Fruit fly (Drosophila melanogaster) whole organism, embryonic: ENCODE data around the gene CG32147.

ENCODE experiments used
- CG11085 ChIP-seq: fragments of 200-800 bp; sonication (Bioruptor generic); IDR thresholded peaks from 2 replicates; pipeline ENCODE4 v1.3.6; 2022; ENCODE audit warnings: missing biosample characterization, missing genetic modification characterization
- CG14667 ChIP-seq: fragments of 200-800 bp; sonication (Bioruptor generic); IDR thresholded peaks from 2 replicates; pipeline ENCODE4 v1.3.6; 2022; ENCODE audit warnings: missing biosample characterization, missing genetic modification characterization
- CTCF ChIP-seq: fragments of 200-800 bp; sonication (Bioruptor generic); optimal IDR thresholded peaks from 2 replicates; lab custom pipeline; 2017; ENCODE audit warnings: missing biosample characterization, mild to moderate bottlenecking, missing genetic modification characterization, moderate library complexity
- ap ChIP-seq: fragments of 200-800 bp; sonication (Bioruptor generic); IDR thresholded peaks from 2 replicates; pipeline ENCODE4 v1.3.6; 2022; ENCODE audit warnings: missing biosample characterization, missing genetic modification characterization
- bab2 ChIP-seq: fragments of 200-800 bp; sonication (Bioruptor generic); optimal IDR thresholded peaks from 2 replicates; lab custom pipeline; 2016; ENCODE audit warnings: missing biosample characterization, missing genetic modification characterization
- br ChIP-seq: fragments of >200 bp; optimal IDR thresholded peaks from 2 replicates; lab custom pipeline; 2017
- lola ChIP-seq, 3 experiments: fragments of >200 bp in 2 of 3; fragments of 200-800 bp in 1 of 3; sonication (Bioruptor generic) in 1 of 3; optimal IDR thresholded peaks; 2 replicates each; lab custom pipeline; 2017 to 2019; ENCODE audit warnings: missing biosample characterization in 3 of 3, missing genetic modification characterization in 3 of 3, mild to moderate bottlenecking in 1 of 3, moderate library complexity in 1 of 3
- zen2 ChIP-seq: fragments of 200-800 bp; sonication (Bioruptor generic); IDR thresholded peaks from 3 replicates; pipeline ENCODE4 v1.3.6; 2022; ENCODE audit warnings: missing biosample characterization, missing genetic modification characterization; ENCODE audit not compliant: partially characterized antibody

DNA sequence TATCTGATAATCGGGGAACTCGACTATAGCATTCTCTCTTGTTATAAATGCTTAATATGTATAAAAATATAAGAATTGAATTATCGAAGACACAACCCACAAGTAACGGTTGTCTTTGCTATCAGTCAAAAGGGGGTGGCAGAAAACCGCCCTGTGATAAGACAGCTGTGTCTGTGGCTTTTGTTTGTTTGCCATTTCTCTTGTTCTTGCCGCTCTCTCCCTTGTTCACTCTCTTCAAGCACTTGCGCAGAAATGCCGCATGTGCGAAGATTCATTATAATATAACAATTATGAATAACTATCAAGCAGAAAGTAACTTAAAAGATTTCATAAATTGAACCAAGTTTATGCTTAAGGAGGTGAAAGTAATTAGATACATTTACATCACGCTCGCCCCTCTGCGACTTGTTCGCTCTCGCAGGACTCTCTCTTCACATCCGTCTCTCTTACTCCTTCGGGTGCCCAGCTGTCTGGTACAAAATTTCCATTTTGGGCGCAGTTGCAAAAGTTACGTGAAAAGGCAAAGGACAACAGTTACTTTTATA lies 2.9 kb upstream of the CG32147 start, which contains the start of gene FucTA:
- TF ChIP-seq br (lab: Kevin White, UChicago) (no peak), zen2 (GFP tag; lab: Robert Waterston, UW) (no peak), CG14667 (GFP tag; lab: Robert Waterston, UW) (no peak), bab2 (GFP tag; lab: Kevin White, UChicago) (no peak), CTCF (GFP tag; lab: Kevin White, UChicago) (no peak), CG11085 (no peak), lola (GFP tag; optimal IDR thresholded peaks at IDR 0.05; lab: Kevin White, UChicago) (no peak), ap (GFP tag; lab: Robert Waterston, UW) (no peak)
